Fruit fly (Drosophila melanogaster) whole organism, embryonic: ENCODE data around the gene CG7366.

Source experiments
- Blimp-1 ChIP-seq: fragments of 200-800 bp; sonication (Bioruptor generic); optimal IDR thresholded peaks from 3 replicates; lab custom pipeline; 2018; ENCODE audit warnings: missing biosample characterization, missing genetic modification characterization, mild to moderate bottlenecking, moderate library complexity, missing genetic modification reagents
- CG10274 ChIP-seq: fragments of 200-800 bp; sonication (Bioruptor generic); optimal IDR thresholded peaks from 3 replicates; lab custom pipeline; 2017; ENCODE audit warnings: missing biosample characterization, mild to moderate bottlenecking, missing genetic modification characterization
- CG10959 ChIP-seq: fragments of 200-800 bp; sonication (Bioruptor generic); IDR thresholded peaks from 2 replicates; pipeline ENCODE4 v1.3.6; 2022; ENCODE audit warnings: missing biosample characterization, missing genetic modification characterization
- CG11247 ChIP-seq: fragments of 200-800 bp; sonication (Bioruptor generic); IDR thresholded peaks from 2 replicates; pipeline ENCODE4 v1.3.6; 2022; ENCODE audit warnings: missing biosample characterization, missing genetic modification characterization
- CG11398 ChIP-seq: fragments of 200-800 bp; sonication (Bioruptor generic); optimal IDR thresholded peaks from 2 replicates; lab custom pipeline; 2016; ENCODE audit warnings: missing biosample characterization, missing genetic modification characterization
- CG11696 ChIP-seq: fragments of 200-800 bp; sonication (Bioruptor generic); IDR thresholded peaks from 2 replicates; pipeline ENCODE4 v1.3.6; 2022; ENCODE audit warnings: missing biosample characterization, missing genetic modification characterization
- CG12104 ChIP-seq: fragments of 200-800 bp; sonication (Bioruptor generic); optimal IDR thresholded peaks from 3 replicates; lab custom pipeline; 2016; ENCODE audit warnings: missing biosample characterization, missing genetic modification characterization
- CG13624 ChIP-seq: fragments of 200-800 bp; sonication (Bioruptor generic); optimal IDR thresholded peaks from 2 replicates; lab custom pipeline; 2016; ENCODE audit warnings: missing biosample characterization, missing genetic modification characterization
- CG14014 ChIP-seq: fragments of 200-800 bp; sonication (Bioruptor generic); IDR thresholded peaks from 2 replicates; pipeline ENCODE4 v1.3.6; 2022; ENCODE audit warnings: missing biosample characterization, missing genetic modification characterization
- CG15696 ChIP-seq: fragments of 200-800 bp; sonication (Bioruptor generic); optimal IDR thresholded peaks from 2 replicates; lab custom pipeline; 2019; ENCODE audit warnings: missing biosample characterization, mild to moderate bottlenecking, missing genetic modification characterization, moderate library complexity
- CG17328 ChIP-seq: fragments of 200-800 bp; sonication (Bioruptor generic); IDR thresholded peaks from 2 replicates; pipeline ENCODE4 v1.3.6; 2022; ENCODE audit warnings: missing biosample characterization, missing genetic modification characterization
- CG17912 ChIP-seq: fragments of 200-800 bp; sonication (Bioruptor generic); optimal IDR thresholded peaks from 2 replicates; lab custom pipeline; 2018; ENCODE audit warnings: missing biosample characterization, mild to moderate bottlenecking, missing genetic modification characterization
- CG2875 ChIP-seq: fragments of 200-800 bp; sonication (Bioruptor generic); optimal IDR thresholded peaks from 2 replicates; lab custom pipeline; 2017; ENCODE audit warnings: missing biosample characterization, mild to moderate bottlenecking, missing genetic modification characterization, missing genetic modification reagents
- CG31365 ChIP-seq: fragments of 200-800 bp; sonication (Bioruptor generic); optimal IDR thresholded peaks from 2 replicates; lab custom pipeline; 2018; ENCODE audit warnings: missing biosample characterization, mild to moderate bottlenecking, missing genetic modification characterization
- CG34422 ChIP-seq: fragments of 200-800 bp; sonication (Bioruptor generic); IDR thresholded peaks from 3 replicates; pipeline ENCODE4 v1.3.6; 2022; ENCODE audit warnings: missing biosample characterization, missing genetic modification characterization
- CG42726 ChIP-seq: fragments of 200-800 bp; sonication (Bioruptor generic); IDR thresholded peaks from 2 replicates; pipeline ENCODE4 v1.3.6; 2022; ENCODE audit warnings: missing biosample characterization, missing genetic modification characterization; ENCODE audit not compliant: partially characterized antibody
- CG4424 ChIP-seq: fragments of 200-800 bp; sonication (Bioruptor generic); optimal IDR thresholded peaks from 3 replicates; lab custom pipeline; 2016; ENCODE audit warnings: missing biosample characterization, missing genetic modification characterization
- CG8388 ChIP-seq: fragments of 200-800 bp; sonication (Bioruptor generic); optimal IDR thresholded peaks from 2 replicates; lab custom pipeline; 2019; ENCODE audit warnings: missing biosample characterization, mild to moderate bottlenecking, missing genetic modification characterization, moderate library complexity
- Dll ChIP-seq: fragments of 200-800 bp; sonication (Bioruptor generic); IDR thresholded peaks from 4 replicates; pipeline ENCODE4 v1.3.6; 2022; ENCODE audit warnings: missing biosample characterization, missing genetic modification characterization; ENCODE audit not compliant: partially characterized antibody
- Doc2 ChIP-seq: fragments of 200-800 bp; sonication (Bioruptor generic); IDR thresholded peaks from 2 replicates; pipeline ENCODE4 v1.3.6; 2022; ENCODE audit warnings: missing biosample characterization, missing genetic modification characterization
- Dref ChIP-seq: fragments of 200-800 bp; sonication (Bioruptor generic); IDR thresholded peaks from 2 replicates; pipeline ENCODE4 v1.3.6; 2022; ENCODE audit warnings: missing biosample characterization, missing genetic modification characterization
- Ets65A ChIP-seq: fragments of 200-800 bp; sonication (Bioruptor generic); peaks from one replicate; lab custom pipeline; 2016; ENCODE audit warnings: missing biosample characterization, missing genetic modification characterization
- HLH4C ChIP-seq: fragments of 200-800 bp; sonication (Bioruptor generic); IDR thresholded peaks from 3 replicates; pipeline ENCODE4 v1.3.6; 2022; ENCODE audit warnings: missing biosample characterization, missing genetic modification characterization; ENCODE audit not compliant: partially characterized antibody
- HmgD ChIP-seq: fragments of 200-800 bp; sonication (Bioruptor generic); optimal IDR thresholded peaks from 3 replicates; lab custom pipeline; 2016; ENCODE audit warnings: missing biosample characterization, missing genetic modification characterization
- Lhr ChIP-seq: fragments of 200-800 bp; sonication (Bioruptor generic); optimal IDR thresholded peaks from 3 replicates; lab custom pipeline; 2017; ENCODE audit warnings: mild to moderate bottlenecking, missing biosample characterization, missing genetic modification reagents, missing genetic modification characterization
- Max ChIP-seq: fragments of 200-800 bp; sonication (Bioruptor generic); optimal IDR thresholded peaks from 2 replicates; lab custom pipeline; 2016; ENCODE audit warnings: missing biosample characterization, mild to moderate bottlenecking, missing genetic modification characterization
- NfI ChIP-seq: fragments of 200-800 bp; sonication (Bioruptor generic); optimal IDR thresholded peaks from 3 replicates; lab custom pipeline; 2018; ENCODE audit warnings: missing biosample characterization, mild to moderate bottlenecking, missing genetic modification characterization, moderate library complexity
- Oaz ChIP-seq: fragments of 200-800 bp; sonication (Bioruptor generic); IDR thresholded peaks from 2 replicates; pipeline ENCODE4 v1.3.6; 2022; ENCODE audit warnings: missing biosample characterization, missing genetic modification characterization
- ash1 ChIP-seq: fragments of 200-800 bp; sonication (Bioruptor generic); optimal IDR thresholded peaks from 2 replicates; lab custom pipeline; 2018; ENCODE audit warnings: missing biosample characterization, mild to moderate bottlenecking, missing genetic modification characterization
- br ChIP-seq: fragments of >200 bp; optimal IDR thresholded peaks from 2 replicates; lab custom pipeline; 2017
- cas ChIP-seq: fragments of 200-800 bp; sonication (Bioruptor generic); IDR thresholded peaks from 2 replicates; pipeline ENCODE4 v1.3.6; 2022; ENCODE audit warnings: missing biosample characterization, missing genetic modification characterization
- cg ChIP-seq: fragments of 200-800 bp; sonication (Bioruptor generic); optimal IDR thresholded peaks from 3 replicates; lab custom pipeline; 2019; ENCODE audit warnings: missing biosample characterization, mild to moderate bottlenecking, missing genetic modification characterization, moderate library complexity
- cwo ChIP-seq: fragments of 200-800 bp; sonication (Bioruptor generic); optimal IDR thresholded peaks from 3 replicates; lab custom pipeline; 2017; ENCODE audit warnings: missing biosample characterization, missing genetic modification characterization, mild to moderate bottlenecking, moderate library complexity, missing genetic modification reagents
- dimm ChIP-seq: fragments of 200-800 bp; sonication (Bioruptor generic); IDR thresholded peaks from 2 replicates; pipeline ENCODE4 v1.3.6; 2022; ENCODE audit warnings: missing biosample characterization, missing genetic modification characterization
- en ChIP-seq: fragments of 200-800 bp; sonication (Bioruptor generic); optimal IDR thresholded peaks from 2 replicates; lab custom pipeline; 2016; ENCODE audit warnings: missing biosample characterization, missing genetic modification characterization
- gcm ChIP-seq: fragments of 200-800 bp; sonication (Bioruptor generic); optimal IDR thresholded peaks from 2 replicates; lab custom pipeline; 2019; ENCODE audit warnings: missing biosample characterization, mild to moderate bottlenecking, missing genetic modification characterization, moderate library complexity
- gcm2 ChIP-seq: fragments of 200-800 bp; sonication (Bioruptor generic); optimal IDR thresholded peaks from 2 replicates; lab custom pipeline; 2016; ENCODE audit warnings: missing biosample characterization, missing genetic modification characterization
- gfzf ChIP-seq: fragments of 200-800 bp; sonication (Bioruptor generic); optimal IDR thresholded peaks from 2 replicates; lab custom pipeline; 2016; ENCODE audit warnings: missing biosample characterization, mild to moderate bottlenecking, missing genetic modification characterization, moderate library complexity
- lilli ChIP-seq: fragments of 200-800 bp; sonication (Bioruptor generic); optimal IDR thresholded peaks from 3 replicates; lab custom pipeline; 2016; ENCODE audit warnings: missing biosample characterization, missing genetic modification characterization
- otp ChIP-seq: fragments of 200-800 bp; sonication (Bioruptor generic); IDR thresholded peaks from 3 replicates; pipeline ENCODE4, ENCODE4 v1.3.6; 2022; ENCODE audit warnings: missing biosample characterization, missing genetic modification characterization
- pan ChIP-seq, 4 experiments: fragments of >200 bp in 3 of 4; fragments of 200-800 bp in 1 of 4; sonication (Bioruptor generic) in 1 of 4; optimal IDR thresholded peaks in 3 of 4; IDR thresholded peaks in 1 of 4; 2 replicates each; pipeline versions ENCODE4 v1.3.6 to Lab custom; 2017 to 2022; ENCODE audit warnings: missing biosample characterization in 2 of 4, missing genetic modification characterization in 2 of 4, mixed read lengths in 1 of 4
- ranshi ChIP-seq: fragments of 200-800 bp; sonication (Bioruptor generic); IDR thresholded peaks from 2 replicates; pipeline ENCODE4 v1.3.6; 2022; ENCODE audit warnings: missing biosample characterization, missing genetic modification characterization
- ro ChIP-seq: fragments of 200-800 bp; sonication (Bioruptor generic); IDR thresholded peaks from 2 replicates; pipeline ENCODE4 v1.3.6; 2022; ENCODE audit warnings: missing biosample characterization, missing genetic modification characterization
- sens ChIP-seq: fragments of 200-800 bp; sonication (Bioruptor generic); peaks from one replicate; lab custom pipeline; 2016; ENCODE audit warnings: missing biosample characterization, missing genetic modification characterization
- slbo ChIP-seq: fragments of 200-800 bp; sonication (Bioruptor generic); IDR thresholded peaks from 2 replicates; pipeline ENCODE4 v1.3.6; 2022; ENCODE audit warnings: missing biosample characterization, missing genetic modification characterization
- tna ChIP-seq: fragments of 200-800 bp; sonication (Bioruptor generic); IDR thresholded peaks from 2 replicates; pipeline ENCODE4 v1.3.6; 2022; ENCODE audit warnings: missing biosample characterization, missing genetic modification characterization; ENCODE audit not compliant: partially characterized antibody
- trem ChIP-seq: fragments of 200-800 bp; optimal IDR thresholded peaks from 3 replicates; lab custom pipeline; 2019; ENCODE audit warnings: missing biosample characterization, mild to moderate bottlenecking, missing genetic modification characterization, moderate library complexity
- unc-4 ChIP-seq: fragments of 200-800 bp; sonication (Bioruptor generic); IDR thresholded peaks from 2 replicates; pipeline ENCODE4 v1.3.6; 2022; ENCODE audit warnings: missing biosample characterization, missing genetic modification characterization; ENCODE audit not compliant: partially characterized antibody
- wdn ChIP-seq: fragments of 200-800 bp; sonication (Bioruptor generic); IDR thresholded peaks from 2 replicates; pipeline ENCODE4 v1.3.6; 2022; ENCODE audit warnings: missing biosample characterization, missing genetic modification characterization

Gene CG7366

dm6 chr3L:8177795-8178564, 24.2 kb downstream of the CG7366 start, which contains the start of gene Nmt (continued):
- no peak for TF ChIP-seq CG31365 (tag; lab: Kevin White, UChicago)
- TF ChIP-seq en (GFP tag; lab: Kevin White, UChicago) = no peak
- peak; percentile 29; the same call in 1 of the 2 replicates for TF ChIP-seq CG17328 (GFP tag; lab: Robert Waterston, UW)
- TF ChIP-seq CG13624 (GFP tag; lab: Kevin White, UChicago) = no peak
- no peak for TF ChIP-seq ro (GFP tag; lab: Robert Waterston, UW)
- TF ChIP-seq CG34422 = peak; percentile 68; the same call in 1 of the 3 replicates
- no peak for TF ChIP-seq pan (optimal IDR thresholded peaks at IDR 0.05; lab: Kevin White, UChicago)
- TF ChIP-seq pan (GFP tag; optimal IDR thresholded peaks at IDR 0.05 in 1 of 2, IDR thresholded peaks at IDR 0.05 in 1 of 2) = no peak
- no peak for TF ChIP-seq CG8388 (GFP tag; lab: Kevin White, UChicago)
- TF ChIP-seq CG42726 (GFP tag; lab: Robert Waterston, UW) = peak; percentile 35; the same call in 1 of the 2 replicates
- peak; percentile 56; the same call in 1 of the 2 replicates for TF ChIP-seq CG14014 (GFP tag; lab: Robert Waterston, UW)
- no peak for TF ChIP-seq HmgD (GFP tag; lab: Kevin White, UChicago)
- TF ChIP-seq Oaz (GFP tag; lab: Robert Waterston, UW) = no peak
- TF ChIP-seq CG12104 (GFP tag; lab: Kevin White, UChicago) = no peak
- no peak for TF ChIP-seq cas (GFP tag; lab: Robert Waterston, UW)
- peak; percentile 53; the same call in 1 of the 2 replicates for TF ChIP-seq tna (GFP tag; lab: Robert Waterston, UW)
- TF ChIP-seq cwo (GFP tag; lab: Kevin White, UChicago) = no peak
- no peak for TF ChIP-seq gcm (GFP tag; lab: Kevin White, UChicago)
- no peak for TF ChIP-seq CG10959
- TF ChIP-seq cg (GFP tag; lab: Kevin White, UChicago) = no peak
- TF ChIP-seq CG10274 (GFP tag; lab: Kevin White, UChicago) = no peak
- peak; percentile 82 for TF ChIP-seq Dll (GFP tag; lab: Robert Waterston, UW)
- TF ChIP-seq unc-4 (GFP tag; lab: Robert Waterston, UW) = peak; percentile 81
- no peak for TF ChIP-seq Doc2 (GFP tag; lab: Robert Waterston, UW)
- no peak for TF ChIP-seq CG11247 (GFP tag; lab: Robert Waterston, UW)
- peak; percentile 14; the same call in 1 of the 2 replicates for TF ChIP-seq ranshi (GFP tag; lab: Robert Waterston, UW)
- peak; percentile 59 for TF ChIP-seq lilli (GFP tag; lab: Kevin White, UChicago)
- no peak for TF ChIP-seq ash1 (GFP tag; lab: Kevin White, UChicago)
- peak; percentile 71 for TF ChIP-seq sens (GFP tag; lab: Kevin White, UChicago)
- peak; percentile 75 for TF ChIP-seq Dref
- no peak for TF ChIP-seq wdn (GFP tag; lab: Robert Waterston, UW)
- no peak for TF ChIP-seq CG11398 (GFP tag; lab: Kevin White, UChicago)
- peak; percentile 16 for TF ChIP-seq Blimp-1 (GFP tag; lab: Kevin White, UChicago)
- no peak for TF ChIP-seq CG2875 (GFP tag; lab: Kevin White, UChicago)
- peak; percentile 82 for TF ChIP-seq slbo (GFP tag; lab: Robert Waterston, UW)
- TF ChIP-seq dimm (GFP tag; lab: Robert Waterston, UW) = no peak
- TF ChIP-seq HLH4C (GFP tag; lab: Robert Waterston, UW) = peak; percentile 71
- TF ChIP-seq CG4424 (GFP tag; lab: Kevin White, UChicago) = peak; percentile 27
- TF ChIP-seq CG15696 (tag; lab: Kevin White, UChicago) = no peak
- peak; percentile 80 for TF ChIP-seq gfzf (GFP tag; lab: Kevin White, UChicago)
- TF ChIP-seq Lhr (GFP tag; lab: Kevin White, UChicago) = no peak
- peak; percentile 90 for TF ChIP-seq Ets65A (GFP tag; lab: Kevin White, UChicago)
- no peak for TF ChIP-seq otp (GFP tag; lab: Robert Waterston, UW)
- TF ChIP-seq CG17912 (GFP tag; lab: Kevin White, UChicago) = no peak
- no peak for TF ChIP-seq gcm2 (GFP tag; lab: Kevin White, UChicago)
- no peak for TF ChIP-seq NfI (GFP tag; lab: Kevin White, UChicago)
- peak; percentile 2 for TF ChIP-seq trem (tag; lab: Kevin White, UChicago)
- no peak for TF ChIP-seq Max
- TF ChIP-seq CG11696 (GFP tag; lab: Robert Waterston, UW) = no peak
- no peak for TF ChIP-seq br (lab: Kevin White, UChicago)
